Fruit fly (Drosophila melanogaster) whole organism, embryonic: ENCODE data around the gene CG13659.

Source experiments
- C15 ChIP-seq: fragments of 200-800 bp; sonication (Bioruptor generic); IDR thresholded peaks from 3 replicates; pipeline ENCODE4 v1.3.6; 2022; ENCODE audit warnings: missing biosample characterization, missing genetic modification characterization
- CG10209 ChIP-seq: fragments of 200-800 bp; sonication (Bioruptor generic); optimal IDR thresholded peaks from 3 replicates; lab custom pipeline; 2017; ENCODE audit warnings: missing biosample characterization, mild to moderate bottlenecking, missing genetic modification characterization, missing genetic modification reagents
- CG10654 ChIP-seq: fragments of 200-800 bp; sonication (Bioruptor generic); optimal IDR thresholded peaks from 2 replicates; lab custom pipeline; 2016; ENCODE audit warnings: missing biosample characterization, missing genetic modification characterization
- CG11695 ChIP-seq: fragments of 200-800 bp; sonication (Bioruptor generic); IDR thresholded peaks from 3 replicates; pipeline ENCODE4 v1.3.6; 2022; ENCODE audit warnings: missing biosample characterization, missing genetic modification characterization
- CG11696 ChIP-seq: fragments of 200-800 bp; sonication (Bioruptor generic); IDR thresholded peaks from 2 replicates; pipeline ENCODE4 v1.3.6; 2022; ENCODE audit warnings: missing biosample characterization, missing genetic modification characterization
- CG11723 ChIP-seq: fragments of 200-800 bp; sonication (Bioruptor generic); optimal IDR thresholded peaks from 2 replicates; lab custom pipeline; 2017; ENCODE audit warnings: missing biosample characterization, mild to moderate bottlenecking, missing genetic modification characterization
- CG12104 ChIP-seq: fragments of 200-800 bp; sonication (Bioruptor generic); optimal IDR thresholded peaks from 3 replicates; lab custom pipeline; 2016; ENCODE audit warnings: missing biosample characterization, missing genetic modification characterization
- CG12299 ChIP-seq: fragments of 200-800 bp; sonication (Bioruptor generic); optimal IDR thresholded peaks from 2 replicates; lab custom pipeline; 2018; ENCODE audit warnings: missing biosample characterization, mild to moderate bottlenecking, missing genetic modification characterization
- CG13287 ChIP-seq: fragments of 200-800 bp; sonication (Bioruptor generic); IDR thresholded peaks from 2 replicates; pipeline ENCODE4 v1.3.6; 2022; ENCODE audit warnings: missing biosample characterization, missing genetic modification characterization; ENCODE audit not compliant: partially characterized antibody
- CG13424 ChIP-seq: fragments of 200-800 bp; sonication (Bioruptor generic); optimal IDR thresholded peaks from 2 replicates; lab custom pipeline; 2019; ENCODE audit warnings: missing biosample characterization, mild to moderate bottlenecking, missing genetic modification characterization, moderate library complexity
- CG13775 ChIP-seq: fragments of 200-800 bp; sonication (Bioruptor generic); optimal IDR thresholded peaks from 3 replicates; lab custom pipeline; 2017; ENCODE audit warnings: missing biosample characterization, mild to moderate bottlenecking, missing genetic modification characterization
- CG1603 ChIP-seq: fragments of 200-800 bp; sonication (Bioruptor generic); optimal IDR thresholded peaks from 2 replicates; lab custom pipeline; 2019; ENCODE audit warnings: missing biosample characterization, mild to moderate bottlenecking, missing genetic modification characterization, moderate library complexity
- CG16779 ChIP-seq: fragments of 200-800 bp; sonication (Bioruptor generic); IDR thresholded peaks from 2 replicates; pipeline ENCODE4 v1.3.6; 2022; ENCODE audit warnings: missing biosample characterization, missing genetic modification characterization
- CG17186 ChIP-seq: fragments of 200-800 bp; sonication (Bioruptor generic); optimal IDR thresholded peaks from 3 replicates; lab custom pipeline; 2017; ENCODE audit warnings: missing biosample characterization, missing genetic modification reagents, missing genetic modification characterization
- CG17385 ChIP-seq: fragments of 200-800 bp; sonication (Bioruptor generic); optimal IDR thresholded peaks from 3 replicates; lab custom pipeline; 2018; ENCODE audit warnings: missing biosample characterization, mild to moderate bottlenecking, missing genetic modification characterization
- CG17912 ChIP-seq: fragments of 200-800 bp; sonication (Bioruptor generic); optimal IDR thresholded peaks from 2 replicates; lab custom pipeline; 2018; ENCODE audit warnings: missing biosample characterization, mild to moderate bottlenecking, missing genetic modification characterization
- CG3281 ChIP-seq: fragments of 200-800 bp; sonication (Bioruptor generic); optimal IDR thresholded peaks from 3 replicates; lab custom pipeline; 2017; ENCODE audit warnings: missing biosample characterization, mild to moderate bottlenecking, missing genetic modification characterization
- CG4707 ChIP-seq: fragments of 200-800 bp; sonication (Bioruptor generic); optimal IDR thresholded peaks from 2 replicates; lab custom pipeline; 2018; ENCODE audit warnings: missing biosample characterization, mild to moderate bottlenecking, missing genetic modification characterization, moderate library complexity
- CG6689 ChIP-seq: fragments of 200-800 bp; sonication (Bioruptor generic); IDR thresholded peaks from 2 replicates; pipeline ENCODE4 v1.3.6; 2022; ENCODE audit warnings: missing biosample characterization, missing genetic modification characterization
- CG8281 ChIP-seq: fragments of 200-800 bp; sonication (Bioruptor generic); optimal IDR thresholded peaks from 2 replicates; lab custom pipeline; 2018; ENCODE audit warnings: missing biosample characterization, mild to moderate bottlenecking, missing genetic modification characterization, moderate library complexity
- CG9817 ChIP-seq: fragments of 200-800 bp; sonication (Bioruptor generic); optimal IDR thresholded peaks from 2 replicates; lab custom pipeline; 2018; ENCODE audit warnings: missing biosample characterization, mild to moderate bottlenecking, missing genetic modification characterization, moderate library complexity
- Fer2 ChIP-seq: fragments of 200-800 bp; sonication (Bioruptor generic); optimal IDR thresholded peaks from 2 replicates; lab custom pipeline; 2018; ENCODE audit warnings: missing biosample characterization, mild to moderate bottlenecking, missing genetic modification characterization, moderate library complexity
- Hmr ChIP-seq: fragments of 200-800 bp; sonication (Bioruptor generic); optimal IDR thresholded peaks from 3 replicates; lab custom pipeline; 2017; ENCODE audit warnings: mild to moderate bottlenecking, missing biosample characterization, missing genetic modification reagents, missing genetic modification characterization
- MTF-1 ChIP-seq: fragments of 200-800 bp; sonication (Bioruptor generic); optimal IDR thresholded peaks from 2 replicates; lab custom pipeline; 2018; ENCODE audit warnings: missing biosample characterization, mild to moderate bottlenecking, missing genetic modification characterization, borderline replicate concordance
- NfI ChIP-seq: fragments of 200-800 bp; sonication (Bioruptor generic); optimal IDR thresholded peaks from 3 replicates; lab custom pipeline; 2018; ENCODE audit warnings: missing biosample characterization, mild to moderate bottlenecking, missing genetic modification characterization, moderate library complexity
- Sox100B ChIP-seq: fragments of 200-800 bp; sonication (Bioruptor generic); optimal IDR thresholded peaks from 3 replicates; lab custom pipeline; 2018; ENCODE audit warnings: missing biosample characterization, mild to moderate bottlenecking, missing genetic modification characterization
- Sox102F ChIP-seq: fragments of 200-800 bp; sonication (Bioruptor generic); optimal IDR thresholded peaks from 2 replicates; lab custom pipeline; 2018; ENCODE audit warnings: missing biosample characterization, mild to moderate bottlenecking, missing genetic modification characterization, moderate library complexity
- ab ChIP-seq: fragments of 200-800 bp; sonication (Bioruptor generic); optimal IDR thresholded peaks from 2 replicates; lab custom pipeline; 2016; ENCODE audit warnings: missing biosample characterization, missing genetic modification characterization
- ash1 ChIP-seq: fragments of 200-800 bp; sonication (Bioruptor generic); optimal IDR thresholded peaks from 2 replicates; lab custom pipeline; 2018; ENCODE audit warnings: missing biosample characterization, mild to moderate bottlenecking, missing genetic modification characterization
- caup ChIP-seq: fragments of 200-800 bp; sonication (Bioruptor generic); optimal IDR thresholded peaks from 3 replicates; lab custom pipeline; 2017; ENCODE audit warnings: missing biosample characterization, mild to moderate bottlenecking, missing genetic modification characterization, moderate library complexity; ENCODE audit not compliant: severe bottlenecking
- chn ChIP-seq: fragments of 200-800 bp; sonication (Bioruptor generic); optimal IDR thresholded peaks from 2 replicates; lab custom pipeline; 2016; ENCODE audit warnings: missing biosample characterization, missing genetic modification characterization
- ci ChIP-seq: fragments of 200-800 bp; sonication (Bioruptor generic); IDR thresholded peaks from 3 replicates; pipeline ENCODE4 v1.3.6; 2022; ENCODE audit warnings: missing biosample characterization, missing genetic modification characterization
- cwo ChIP-seq: fragments of 200-800 bp; sonication (Bioruptor generic); optimal IDR thresholded peaks from 3 replicates; lab custom pipeline; 2017; ENCODE audit warnings: missing biosample characterization, missing genetic modification characterization, mild to moderate bottlenecking, moderate library complexity, missing genetic modification reagents
- dmrt99B ChIP-seq: fragments of 200-800 bp; sonication (Bioruptor generic); optimal IDR thresholded peaks from 2 replicates; lab custom pipeline; 2018; ENCODE audit warnings: missing biosample characterization, mild to moderate bottlenecking, missing genetic modification characterization, moderate library complexity
- ems ChIP-seq: fragments of 200-800 bp; sonication (Bioruptor generic); optimal IDR thresholded peaks from 3 replicates; lab custom pipeline; 2016; ENCODE audit warnings: missing biosample characterization, missing genetic modification characterization
- ewg ChIP-seq: fragments of 200-800 bp; sonication (Bioruptor generic); optimal IDR thresholded peaks from 3 replicates; lab custom pipeline; 2017; ENCODE audit warnings: mild to moderate bottlenecking, missing biosample characterization, missing genetic modification reagents, missing genetic modification characterization
- gem ChIP-seq: fragments of 200-800 bp; sonication (Bioruptor generic); optimal IDR thresholded peaks from 2 replicates; lab custom pipeline; 2019; ENCODE audit warnings: missing biosample characterization, mild to moderate bottlenecking, missing genetic modification characterization, moderate library complexity
- her ChIP-seq: fragments of 200-800 bp; sonication (Bioruptor generic); optimal IDR thresholded peaks from 2 replicates; lab custom pipeline; 2016; ENCODE audit warnings: missing biosample characterization, missing genetic modification characterization
- lab ChIP-seq: fragments of 200-800 bp; sonication (Bioruptor generic); optimal IDR thresholded peaks from 3 replicates; lab custom pipeline; 2017; ENCODE audit warnings: missing biosample characterization, missing genetic modification characterization, mild to moderate bottlenecking, moderate library complexity, missing genetic modification reagents
- lilli ChIP-seq: fragments of 200-800 bp; sonication (Bioruptor generic); optimal IDR thresholded peaks from 3 replicates; lab custom pipeline; 2016; ENCODE audit warnings: missing biosample characterization, missing genetic modification characterization
- odd ChIP-seq: fragments of 200-800 bp; sonication (Bioruptor generic); optimal IDR thresholded peaks from 2 replicates; lab custom pipeline; 2017; ENCODE audit warnings: missing biosample characterization, mild to moderate bottlenecking, missing genetic modification characterization
- otp ChIP-seq: fragments of 200-800 bp; sonication (Bioruptor generic); IDR thresholded peaks from 3 replicates; pipeline ENCODE4, ENCODE4 v1.3.6; 2022; ENCODE audit warnings: missing biosample characterization, missing genetic modification characterization
- p53 ChIP-seq: fragments of 200-800 bp; sonication (Bioruptor generic); optimal IDR thresholded peaks from 2 replicates; lab custom pipeline; 2016; ENCODE audit warnings: missing biosample characterization, missing genetic modification characterization
- pum ChIP-seq: fragments of 200-800 bp; sonication (Bioruptor generic); optimal IDR thresholded peaks from 2 replicates; lab custom pipeline; 2016; ENCODE audit warnings: missing biosample characterization, missing genetic modification characterization
- scrt ChIP-seq: fragments of 200-800 bp; sonication (Bioruptor generic); optimal IDR thresholded peaks from 2 replicates; lab custom pipeline; 2018; ENCODE audit warnings: missing biosample characterization, mild to moderate bottlenecking, missing genetic modification characterization, moderate library complexity
- sd ChIP-seq: fragments of 200-800 bp; sonication (Bioruptor generic); optimal IDR thresholded peaks from 3 replicates; lab custom pipeline; 2018; ENCODE audit warnings: missing biosample characterization, mild to moderate bottlenecking, missing genetic modification characterization, moderate library complexity
- sug ChIP-seq: fragments of 200-800 bp; optimal IDR thresholded peaks from 2 replicates; lab custom pipeline; 2019; ENCODE audit warnings: missing biosample characterization, mild to moderate bottlenecking, missing genetic modification characterization, moderate library complexity
- wek ChIP-seq: fragments of 200-800 bp; sonication (Bioruptor generic); optimal IDR thresholded peaks from 3 replicates; lab custom pipeline; 2018; ENCODE audit warnings: missing biosample characterization, mild to moderate bottlenecking, missing genetic modification characterization, moderate library complexity
- zfh2 ChIP-seq: fragments of 200-800 bp; sonication (Bioruptor generic); optimal IDR thresholded peaks from 2 replicates; lab custom pipeline; 2016; ENCODE audit warnings: missing biosample characterization, missing genetic modification characterization

Gene CG13659

DNA sequence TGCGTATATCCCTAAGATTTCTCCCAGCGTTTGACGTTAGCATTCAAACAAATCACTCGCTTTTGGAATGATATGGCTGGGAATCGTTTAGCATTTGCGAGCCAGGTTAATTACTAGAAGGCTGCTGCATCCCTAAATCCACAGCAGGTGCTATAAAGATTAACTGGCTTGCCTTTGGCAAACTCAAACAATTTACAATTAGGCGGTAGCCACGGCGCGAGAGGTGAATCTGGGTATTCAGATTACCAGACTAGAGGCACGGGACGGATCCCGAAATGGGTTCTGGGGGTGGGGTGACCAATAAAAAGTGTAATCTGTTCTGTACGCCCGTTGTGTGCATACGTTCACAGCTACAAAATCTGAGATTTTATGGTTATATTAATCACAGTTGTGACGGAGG is 19.5 kb upstream of the CG13659 start, which contains the start of gene CG11892 (continued):
- no peak for TF ChIP-seq CG6689 (GFP tag; lab: Robert Waterston, UW)
- peak; percentile 66 for TF ChIP-seq CG3281 (GFP tag; lab: Kevin White, UChicago)
- peak; percentile 56 for TF ChIP-seq CG1603 (tag; lab: Kevin White, UChicago)
- peak; percentile 31 for TF ChIP-seq sd (tag; lab: Kevin White, UChicago)
- TF ChIP-seq CG13424 (tag; lab: Kevin White, UChicago), result peak; percentile 52
- TF ChIP-seq wek (GFP tag; lab: Kevin White, UChicago), result peak; percentile 49
- TF ChIP-seq CG11723, result peak; percentile 11
- TF ChIP-seq CG13287, result no peak
- TF ChIP-seq Sox102F (GFP tag; lab: Kevin White, UChicago), result peak; percentile 37
- peak; percentile 68 for TF ChIP-seq scrt
- peak; percentile 6 for TF ChIP-seq her (GFP tag; lab: Kevin White, UChicago)
- peak; percentile 83 for TF ChIP-seq lab (GFP tag; lab: Kevin White, UChicago)
- TF ChIP-seq CG4707 (GFP tag; lab: Kevin White, UChicago), result peak; percentile 39
- TF ChIP-seq C15, result 0 out of 3 replicates have a peak, but pooled peaks have one; percentile 32
- no peak for TF ChIP-seq CG13775 (GFP tag; lab: Kevin White, UChicago)
- no peak for TF ChIP-seq ab (GFP tag; lab: Kevin White, UChicago)
- peak; percentile 54 for TF ChIP-seq cwo
- TF ChIP-seq chn (GFP tag; lab: Kevin White, UChicago), result no peak
- peak; percentile 41 for TF ChIP-seq NfI
- TF ChIP-seq CG17385 (GFP tag; lab: Kevin White, UChicago), result peak; percentile 44
- peak; percentile 69 for TF ChIP-seq MTF-1
- no peak for TF ChIP-seq ewg (GFP tag; lab: Kevin White, UChicago)
- TF ChIP-seq CG8281 (tag; lab: Kevin White, UChicago), result peak; percentile 19
- peak; percentile 15 for TF ChIP-seq lilli (GFP tag; lab: Kevin White, UChicago)
- no peak for TF ChIP-seq pum (GFP tag; lab: Kevin White, UChicago)
- TF ChIP-seq gem (tag; lab: Kevin White, UChicago), result peak; percentile 53
- TF ChIP-seq CG12299 (tag; lab: Kevin White, UChicago), result peak; percentile 18
- peak; percentile 27 for TF ChIP-seq dmrt99B (tag; lab: Kevin White, UChicago)
- TF ChIP-seq CG10209, result peak; percentile 26
- no peak for TF ChIP-seq CG11696 (GFP tag; lab: Robert Waterston, UW)
- peak; percentile 73 for TF ChIP-seq CG17912 (GFP tag; lab: Kevin White, UChicago)
- TF ChIP-seq CG12104 (GFP tag; lab: Kevin White, UChicago), result peak; percentile 38
- peak; percentile 52 for TF ChIP-seq CG9817 (tag; lab: Kevin White, UChicago)
- peak; percentile 45; the same call in 1 of the 3 replicates for TF ChIP-seq otp
- TF ChIP-seq Fer2, result no peak
- no peak for TF ChIP-seq zfh2
- no peak for TF ChIP-seq CG17186 (GFP tag; lab: Kevin White, UChicago)
- peak; percentile 66 for TF ChIP-seq odd
- peak; percentile 48 for TF ChIP-seq sug (tag; lab: Kevin White, UChicago)
- no peak for TF ChIP-seq p53 (GFP tag; lab: Kevin White, UChicago)
- TF ChIP-seq ems (GFP tag; lab: Kevin White, UChicago), result no peak
- peak; percentile 73 for TF ChIP-seq Hmr (GFP tag; lab: Kevin White, UChicago)
- TF ChIP-seq ci (GFP tag; lab: Robert Waterston, UW), result peak; percentile 69; the same call in 1 of the 3 replicates
- TF ChIP-seq CG16779, result no peak
- peak; percentile 45 for TF ChIP-seq ash1
- no peak for TF ChIP-seq CG10654 (GFP tag; lab: Kevin White, UChicago)
- peak; percentile 17 for TF ChIP-seq Sox100B
- peak; percentile 58 for TF ChIP-seq caup
- 0 out of 3 replicates have a peak, but pooled peaks have one; percentile 20 for TF ChIP-seq CG11695 (GFP tag; lab: Robert Waterston, UW)
